Fruit fly (Drosophila melanogaster): Measurements from ENCODE around the gene Ir7f.

DNA sequence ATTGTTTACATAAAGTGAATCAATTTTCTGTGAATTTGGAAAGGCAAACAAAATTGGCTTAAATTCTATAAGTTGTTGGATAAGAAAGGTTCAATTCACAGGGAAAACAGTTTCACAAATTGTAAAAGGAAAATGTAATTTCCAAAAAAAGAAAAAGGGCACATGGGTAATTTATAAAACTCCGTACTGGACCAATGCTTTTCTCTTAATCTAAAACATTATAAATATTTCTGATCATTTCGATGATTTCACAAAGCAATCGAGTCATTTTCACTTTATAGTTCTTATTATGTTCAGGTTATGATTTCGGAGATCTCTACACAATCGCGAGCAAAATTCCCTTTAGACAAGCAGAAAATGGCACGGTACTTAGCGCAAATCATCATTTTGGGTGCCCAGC lies 26.0 kb downstream of the Ir7f start, which contains the start of gene CG1409:
- TF ChIP-seq esn (GFP tag; optimal IDR thresholded peaks at IDR 0.05) (no peak), dac (GFP tag; optimal IDR thresholded peaks at IDR 0.05) (no peak), CG6808 (GFP tag; optimal IDR thresholded peaks at IDR 0.05) (no peak), Hr38 (GFP tag; optimal IDR thresholded peaks at IDR 0.05) (no peak), Sox102F (GFP tag; optimal IDR thresholded peaks at IDR 0.05) (no peak), CG7368 (GFP tag; optimal IDR thresholded peaks at IDR 0.05) (no peak), acj6 (GFP tag; optimal IDR thresholded peaks at IDR 0.05) (no peak)

Data from whole organism, prepupa.